Worm (Caenorhabditis elegans) whole organism, L4 larva: ENCODE measurements around the gene fog-2.

Source experiments
- D1046.2 ChIP-seq: fragments of 200-800 bp; sonication (Bioruptor generic); IDR thresholded peaks from 2 replicates; pipeline ENCODE4 v1.3.6; 2022; ENCODE audit warnings: missing genetic modification characterization, missing compliant biosample characterization
- F26F4.8 ChIP-seq: fragments of 200-800 bp; sonication (Bioruptor generic); conservative IDR thresholded peaks from 2 replicates; pipeline ENCODE4 v1.3.6; 2022; ENCODE audit warnings: missing genetic modification characterization, missing compliant biosample characterization
- F44E2.7 ChIP-seq: fragments of 200-800 bp; sonication (Bioruptor generic); IDR thresholded peaks from 2 replicates; pipeline ENCODE4 v2.1.2; 2022; ENCODE audit warnings: missing genetic modification characterization, missing compliant biosample characterization
- R02D3.7 ChIP-seq: fragments of 150-350 bp; sonication (generic microtip); optimal IDR thresholded peaks from 3 replicates; lab custom pipeline; 2014; ENCODE audit warnings: missing biosample characterization, missing genetic modification characterization
- T26A8.4 ChIP-seq: fragments of 200-800 bp; sonication (Bioruptor generic); IDR thresholded peaks from 2 replicates; pipeline ENCODE4 v1.3.6; 2022; ENCODE audit warnings: missing genetic modification characterization, missing compliant biosample characterization
- ZK546.5 ChIP-seq, 2 experiments: sonication (generic microtip); optimal IDR thresholded peaks; 2 replicates each; lab custom pipeline; 2017; ENCODE audit warnings: missing biosample characterization in 2 of 2, missing genetic modification characterization in 2 of 2
- aha-1 ChIP-seq: fragments of 150-350 bp; peaks from one replicate; lab custom pipeline; 2014; ENCODE audit warnings: missing biosample characterization, missing genetic modification characterization
- arid-1 ChIP-seq: fragments of 200-800 bp; sonication (Bioruptor generic); conservative IDR thresholded peaks from 2 replicates; pipeline ENCODE4 v1.3.6; 2022; ENCODE audit warnings: missing genetic modification reagents, missing genetic modification characterization, missing compliant biosample characterization
- ceh-28 ChIP-seq: fragments of 150-350 bp; optimal IDR thresholded peaks from 2 replicates; lab custom pipeline; 2014; ENCODE audit warnings: missing biosample characterization, missing genetic modification reagents, missing genetic modification characterization
- ceh-44 ChIP-seq: fragments of 200-800 bp; sonication (Bioruptor generic); IDR thresholded peaks from 2 replicates; pipeline ENCODE4 v1.3.6; 2022; ENCODE audit warnings: missing genetic modification reagents, missing genetic modification characterization, missing compliant biosample characterization
- daf-16 ChIP-seq, 3 experiments: sonication (generic microtip); optimal IDR thresholded peaks; 2 replicates each; lab custom pipeline; 2016 to 2017; ENCODE audit warnings: missing genetic modification characterization in 3 of 3, missing genetic modification reagents in 3 of 3, mild to moderate bottlenecking in 2 of 3, missing compliant biosample characterization in 2 of 3, missing biosample characterization in 1 of 3, moderate library complexity in 1 of 3
- daf-19 ChIP-seq: fragments of 200-800 bp; sonication (Bioruptor generic); conservative IDR thresholded peaks from 2 replicates; pipeline ENCODE4 v1.3.6; 2022; ENCODE audit warnings: missing genetic modification characterization, missing compliant biosample characterization
- dmd-6 ChIP-seq: fragments of 200-800 bp; sonication (Bioruptor generic); IDR thresholded peaks from 2 replicates; pipeline ENCODE4 v1.3.6; 2022; ENCODE audit warnings: missing genetic modification reagents, missing genetic modification characterization, missing compliant biosample characterization
- dmd-9 ChIP-seq: fragments of 200-800 bp; sonication (Bioruptor generic); IDR thresholded peaks from 2 replicates; pipeline ENCODE4 v1.3.6; 2022; ENCODE audit warnings: missing genetic modification reagents, missing genetic modification characterization, missing compliant biosample characterization
- dpl-1 ChIP-seq: fragments of 150-350 bp; optimal IDR thresholded peaks from 2 replicates; lab custom pipeline; 2014; ENCODE audit warnings: missing biosample characterization, missing genetic modification reagents, missing genetic modification characterization
- dve-1 ChIP-seq: sonication (generic microtip); optimal IDR thresholded peaks from 2 replicates; lab custom pipeline; 2017; ENCODE audit warnings: antibody characterized with exemption, mild to moderate bottlenecking, missing genetic modification characterization, missing compliant biosample characterization; ENCODE audit not compliant: insufficient read depth
- fos-1 ChIP-seq: fragments of 150-350 bp; optimal IDR thresholded peaks from 2 replicates; lab custom pipeline; 2014; ENCODE audit warnings: missing biosample characterization, missing genetic modification characterization
- hlh-11 ChIP-seq: fragments of 200-800 bp; sonication (Bioruptor generic); optimal IDR thresholded peaks from 2 replicates; lab custom pipeline; 2018; ENCODE audit warnings: mild to moderate bottlenecking, missing genetic modification characterization, missing compliant biosample characterization
- hmg-1.1 ChIP-seq: fragments of 200-800 bp; sonication (Bioruptor generic); IDR thresholded peaks from 2 replicates; pipeline ENCODE4 v1.3.6; 2022; ENCODE audit warnings: missing genetic modification reagents, missing genetic modification characterization, missing compliant biosample characterization
- lin-29 ChIP-seq: fragments of 200-800 bp; sonication (Bioruptor generic); IDR thresholded peaks from 2 replicates; pipeline ENCODE4 v1.3.6; 2022; ENCODE audit warnings: missing genetic modification reagents, missing genetic modification characterization, missing compliant biosample characterization
- lin-38 ChIP-seq: fragments of 200-800 bp; sonication (Bioruptor generic); IDR thresholded peaks from 2 replicates; pipeline ENCODE4 v1.3.6; 2022; ENCODE audit warnings: missing genetic modification reagents, missing genetic modification characterization, missing compliant biosample characterization
- lin-39 ChIP-seq: fragments of 150-350 bp; optimal IDR thresholded peaks from 2 replicates; lab custom pipeline; 2014; ENCODE audit warnings: missing biosample characterization, missing genetic modification reagents, missing genetic modification characterization
- lsy-2 ChIP-seq, 2 experiments: fragments of 150-350 bp in 1 of 2; sonication (generic microtip) in 1 of 2; optimal IDR thresholded peaks; 2 replicates each; lab custom pipeline; 2014 to 2017; ENCODE audit warnings: missing biosample characterization in 2 of 2, missing genetic modification characterization in 2 of 2
- madf-9 ChIP-seq: fragments of 200-800 bp; sonication (Bioruptor generic); conservative IDR thresholded peaks from 2 replicates; pipeline ENCODE4 v1.3.6; 2022; ENCODE audit warnings: missing genetic modification reagents, missing genetic modification characterization, missing compliant biosample characterization
- mep-1 ChIP-seq: fragments of 150-350 bp; sonication (generic microtip); optimal IDR thresholded peaks from 3 replicates; lab custom pipeline; 2014; ENCODE audit warnings: missing biosample characterization, missing genetic modification characterization
- mes-2 ChIP-seq: sonication (generic microtip); optimal IDR thresholded peaks from 2 replicates; lab custom pipeline; 2016; ENCODE audit warnings: missing genotype, mild to moderate bottlenecking, missing genetic modification characterization, missing compliant biosample characterization; ENCODE audit not compliant: poor library complexity, severe bottlenecking
- mxl-3 ChIP-seq: fragments of 200-800 bp; sonication (Bioruptor generic); optimal IDR thresholded peaks from 2 replicates; lab custom pipeline; 2018; ENCODE audit warnings: mild to moderate bottlenecking, missing genetic modification characterization, missing compliant biosample characterization
- nhr-10 ChIP-seq: fragments of 150-350 bp; optimal IDR thresholded peaks from 2 replicates; lab custom pipeline; 2014; ENCODE audit warnings: missing biosample characterization, missing genetic modification characterization
- nhr-11 ChIP-seq: fragments of 150-350 bp; optimal IDR thresholded peaks from 2 replicates; lab custom pipeline; 2014; ENCODE audit warnings: missing biosample characterization, missing genetic modification characterization
- nhr-111 ChIP-seq: fragments of 200-800 bp; sonication (Bioruptor generic); optimal IDR thresholded peaks from 2 replicates; lab custom pipeline; 2018; ENCODE audit warnings: mild to moderate bottlenecking, missing genetic modification characterization, missing compliant biosample characterization
- nhr-28 ChIP-seq: fragments of 150-350 bp; optimal IDR thresholded peaks from 2 replicates; lab custom pipeline; 2014; ENCODE audit warnings: missing biosample characterization, missing genetic modification characterization
- nhr-48 ChIP-seq: sonication (generic microtip); optimal IDR thresholded peaks from 2 replicates; lab custom pipeline; 2016; ENCODE audit warnings: mild to moderate bottlenecking, missing genetic modification characterization, missing compliant biosample characterization
- nhr-76 ChIP-seq: fragments of 150-350 bp; optimal IDR thresholded peaks from 2 replicates; lab custom pipeline; 2014; ENCODE audit warnings: missing biosample characterization, missing genetic modification characterization
- php-3 ChIP-seq: fragments of 200-800 bp; sonication (Bioruptor generic); IDR thresholded peaks from 2 replicates; pipeline ENCODE4 v1.3.6; 2022; ENCODE audit warnings: missing genetic modification reagents, missing genetic modification characterization, missing compliant biosample characterization
- pqm-1 ChIP-seq: sonication (generic microtip); optimal IDR thresholded peaks from 2 replicates; lab custom pipeline; 2017; ENCODE audit warnings: missing biosample characterization, missing genetic modification characterization
- spr-1 ChIP-seq: sonication (generic microtip); optimal IDR thresholded peaks from 2 replicates; lab custom pipeline; 2016; ENCODE audit warnings: mild to moderate bottlenecking, missing genetic modification characterization, missing compliant biosample characterization
- spr-3 ChIP-seq: fragments of 200-800 bp; sonication (Bioruptor generic); optimal IDR thresholded peaks from 2 replicates; lab custom pipeline; 2018; ENCODE audit warnings: mild to moderate bottlenecking, missing genetic modification characterization, missing compliant biosample characterization
- tag-97 ChIP-seq: fragments of 200-800 bp; sonication (Bioruptor generic); IDR thresholded peaks from 2 replicates; pipeline ENCODE4 v1.3.6; 2022; ENCODE audit warnings: missing genetic modification characterization, missing compliant biosample characterization
- zfp-3 ChIP-seq: fragments of 200-800 bp; sonication (Bioruptor generic); conservative IDR thresholded peaks from 2 replicates; pipeline ENCODE4 v1.3.6; 2022; ENCODE audit warnings: missing genetic modification reagents, missing genetic modification characterization, missing compliant biosample characterization
- zip-2 ChIP-seq: fragments of 150-350 bp; optimal IDR thresholded peaks from 2 replicates; lab custom pipeline; 2014; ENCODE audit warnings: missing biosample characterization, missing genetic modification characterization

The fog-2 gene

DNA sequence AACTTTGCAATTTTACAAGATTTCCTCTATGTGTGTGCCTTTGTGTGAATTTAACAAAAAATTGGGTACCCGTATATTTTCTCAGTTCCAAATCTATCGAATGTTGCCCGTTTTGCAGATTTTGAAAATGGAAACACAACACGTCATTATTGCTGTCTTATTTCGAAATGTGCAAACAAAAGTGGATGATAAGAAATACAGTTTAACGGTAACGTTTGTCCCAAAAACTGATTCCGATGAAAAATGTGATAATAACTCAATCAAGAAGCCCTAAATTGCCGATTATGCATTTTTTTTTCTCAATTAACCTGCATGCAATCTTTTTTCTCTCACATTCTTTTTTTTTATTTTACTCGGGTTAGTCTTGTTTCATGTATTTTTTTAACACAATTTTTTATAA is 26.3 kb downstream of the fog-2 start:
- no peak for TF ChIP-seq daf-16 (GFP tag; optimal IDR thresholded peaks at IDR 0.05; lab: Kevin White, UChicago)
- TF ChIP-seq daf-16 (tag; optimal IDR thresholded peaks at IDR 0.05; lab: Kevin White, UChicago), result peak; percentile 69
- no peak for TF ChIP-seq ceh-28
- TF ChIP-seq aha-1 (tag; lab: Kevin White, UChicago), result no peak
- TF ChIP-seq arid-1 (GFP tag; lab: Robert Waterston, UW), result no peak
- no peak for TF ChIP-seq nhr-111 (GFP tag; lab: Kevin White, UChicago)
- no peak for TF ChIP-seq nhr-76
- TF ChIP-seq ceh-44 (GFP tag; lab: Robert Waterston, UW), result no peak
- TF ChIP-seq madf-9 (GFP tag; lab: Robert Waterston, UW), result no peak
- no peak for TF ChIP-seq lin-38 (GFP tag; lab: Robert Waterston, UW)
- peak; percentile 40 for TF ChIP-seq nhr-28 (tag; lab: Kevin White, UChicago)
- peak; percentile 56; the same call in 1 of the 2 replicates for TF ChIP-seq php-3 (GFP tag; lab: Robert Waterston, UW)
- peak; percentile 22 for TF ChIP-seq hlh-11 (tag; lab: Kevin White, UChicago)
- TF ChIP-seq ZK546.5 (tag; optimal IDR thresholded peaks at IDR 0.05; lab: Kevin White, UChicago), result no peak
- peak; percentile 1 for TF ChIP-seq mes-2 (tag; lab: Kevin White, UChicago)
- no peak for TF ChIP-seq zfp-3 (GFP tag; lab: Robert Waterston, UW)
- no peak for TF ChIP-seq dmd-9
- no peak for TF ChIP-seq zip-2 (tag; lab: Kevin White, UChicago)
- no peak for TF ChIP-seq lsy-2 (tag; optimal IDR thresholded peaks at IDR 0.05; lab: Kevin White, UChicago)
- no peak for TF ChIP-seq F26F4.8 (GFP tag; lab: Robert Waterston, UW)
- no peak for TF ChIP-seq F44E2.7 (GFP tag; lab: Robert Waterston, UW)
- TF ChIP-seq hmg-1.1, result no peak
- peak; percentile 91 for TF ChIP-seq pqm-1 (tag; lab: Kevin White, UChicago)
- no peak for TF ChIP-seq nhr-11 (tag; lab: Kevin White, UChicago)
- TF ChIP-seq mep-1 (tag; lab: Kevin White, UChicago), result no peak
- peak; percentile 57; the same call in 1 of the 2 replicates for TF ChIP-seq dmd-6 (GFP tag; lab: Robert Waterston, UW)
- TF ChIP-seq spr-3, result no peak
- TF ChIP-seq dpl-1 (GFP tag; lab: Kevin White, UChicago), result no peak
- no peak for TF ChIP-seq fos-1
- TF ChIP-seq tag-97 (GFP tag; lab: Robert Waterston, UW), result no peak
- TF ChIP-seq nhr-10 (tag; lab: Kevin White, UChicago), result no peak
- TF ChIP-seq daf-19 (GFP tag; lab: Robert Waterston, UW), result no peak
- TF ChIP-seq spr-1 (tag; lab: Kevin White, UChicago), result no peak
- no peak for TF ChIP-seq nhr-48 (tag; lab: Kevin White, UChicago)
- no peak for TF ChIP-seq lin-29 (GFP tag; lab: Robert Waterston, UW)
- no peak for TF ChIP-seq T26A8.4 (GFP tag; lab: Robert Waterston, UW)
- TF ChIP-seq dve-1 (tag; lab: Kevin White, UChicago), result peak; percentile 9
- no peak for TF ChIP-seq mxl-3 (GFP tag; lab: Kevin White, UChicago)
- TF ChIP-seq R02D3.7 (tag; lab: Kevin White, UChicago), result no peak
- no peak for TF ChIP-seq D1046.2 (GFP tag; lab: Robert Waterston, UW)
- TF ChIP-seq, all 104 proteins: peak for 8

ce11 chrV:20233743-20234142 is 34.7 kb downstream of the fog-2 start, which contains the start of gene Y113G7B.15:
Y113G7B.15 (minus strand) TSS chrV:20233843.
- no peak for TF ChIP-seq aha-1 (tag; lab: Kevin White, UChicago)
- no peak for TF ChIP-seq lin-39 (tag; lab: Kevin White, UChicago)
- TF ChIP-seq lin-38 (GFP tag; lab: Robert Waterston, UW), result no peak
- TF ChIP-seq arid-1 (GFP tag; lab: Robert Waterston, UW), result no peak
